Fruit fly (Drosophila melanogaster) whole organism, prepupa: ENCODE measurements around the gene CG31643.

Source experiments
- Blimp-1 ChIP-seq: fragments of 200-800 bp; sonication (Bioruptor generic); optimal IDR thresholded peaks from 3 replicates; lab custom pipeline; 2017; ENCODE audit warnings: missing biosample characterization, missing genetic modification characterization, mild to moderate bottlenecking, moderate library complexity, missing genetic modification reagents
- CG11762 ChIP-seq: fragments of 200-800 bp; sonication (Bioruptor generic); optimal IDR thresholded peaks from 3 replicates; lab custom pipeline; 2016; ENCODE audit warnings: missing biosample characterization, missing genetic modification characterization; ENCODE audit not compliant: insufficient read depth
- CG15336 ChIP-seq: fragments of 200-800 bp; sonication (Bioruptor generic); IDR thresholded peaks from 2 replicates; pipeline ENCODE4 v1.3.6; 2022; ENCODE audit warnings: missing biosample characterization, missing genetic modification characterization
- CG1621 ChIP-seq: fragments of 200-800 bp; sonication (Bioruptor generic); optimal IDR thresholded peaks from 3 replicates; lab custom pipeline; 2018; ENCODE audit warnings: missing biosample characterization, mild to moderate bottlenecking, missing genetic modification characterization
- CG16779 ChIP-seq: fragments of 200-800 bp; sonication (Bioruptor generic); optimal IDR thresholded peaks from 3 replicates; lab custom pipeline; 2017; ENCODE audit warnings: missing biosample characterization, mild to moderate bottlenecking, missing genetic modification characterization
- CG3032 ChIP-seq: fragments of 200-800 bp; optimal IDR thresholded peaks from 2 replicates; lab custom pipeline; 2019; ENCODE audit warnings: missing biosample characterization, mild to moderate bottlenecking, missing genetic modification characterization, moderate library complexity
- CG32006 ChIP-seq: fragments of 200-800 bp; sonication (Bioruptor generic); optimal IDR thresholded peaks from 3 replicates; lab custom pipeline; 2017; ENCODE audit warnings: missing biosample characterization, mild to moderate bottlenecking, missing genetic modification characterization
- CG3919 ChIP-seq: fragments of 200-800 bp; sonication (Bioruptor generic); optimal IDR thresholded peaks from 3 replicates; lab custom pipeline; 2016; ENCODE audit warnings: missing biosample characterization, missing genetic modification characterization
- CG6163 ChIP-seq: fragments of 200-800 bp; sonication (Bioruptor generic); IDR thresholded peaks from 3 replicates; pipeline ENCODE4 v1.3.6; 2022; ENCODE audit warnings: missing biosample characterization, missing genetic modification characterization
- CG6276 ChIP-seq: fragments of 200-800 bp; sonication (Bioruptor generic); optimal IDR thresholded peaks from 2 replicates; lab custom pipeline; 2017; ENCODE audit warnings: missing biosample characterization, mild to moderate bottlenecking, missing genetic modification characterization
- CG6792 ChIP-seq: fragments of 200-800 bp; sonication (Bioruptor generic); optimal IDR thresholded peaks from 3 replicates; lab custom pipeline; 2016; ENCODE audit warnings: missing biosample characterization, missing genetic modification characterization
- CG6854 ChIP-seq: fragments of 200-800 bp; sonication (Bioruptor generic); optimal IDR thresholded peaks from 2 replicates; lab custom pipeline; 2017; ENCODE audit warnings: missing biosample characterization, mild to moderate bottlenecking, missing genetic modification characterization
- CG7368 ChIP-seq: fragments of 200-800 bp; sonication (Bioruptor generic); optimal IDR thresholded peaks from 3 replicates; lab custom pipeline; 2016; ENCODE audit warnings: missing biosample characterization, missing genetic modification characterization
- CG8632 ChIP-seq: fragments of 200-800 bp; sonication (Bioruptor generic); optimal IDR thresholded peaks from 3 replicates; lab custom pipeline; 2016; ENCODE audit warnings: missing biosample characterization, missing genetic modification characterization
- CG9139 ChIP-seq: fragments of 200-800 bp; sonication (Bioruptor generic); optimal IDR thresholded peaks from 3 replicates; lab custom pipeline; 2017; ENCODE audit warnings: missing biosample characterization, mild to moderate bottlenecking, missing genetic modification characterization
- Eip75B ChIP-seq: fragments of 200-800 bp; sonication (Bioruptor generic); optimal IDR thresholded peaks from 3 replicates; lab custom pipeline; 2016; ENCODE audit warnings: missing biosample characterization, missing genetic modification characterization
- Eip78C ChIP-seq: fragments of 200-800 bp; sonication (Bioruptor generic); peaks from one replicate; lab custom pipeline; 2016; ENCODE audit warnings: missing biosample characterization, missing genetic modification characterization
- Eip93F ChIP-seq: fragments of 200-800 bp; sonication (Bioruptor generic); optimal IDR thresholded peaks from 2 replicates; lab custom pipeline; 2016; ENCODE audit warnings: missing biosample characterization, mild to moderate bottlenecking, missing genetic modification characterization
- Ets96B ChIP-seq: fragments of 200-800 bp; optimal IDR thresholded peaks from 2 replicates; lab custom pipeline; 2019; ENCODE audit warnings: missing biosample characterization, mild to moderate bottlenecking, missing genetic modification characterization, moderate library complexity
- Gug ChIP-seq: fragments of 200-800 bp; sonication (Bioruptor generic); IDR thresholded peaks from 2 replicates; pipeline ENCODE4 v1.3.6; 2022; ENCODE audit warnings: missing biosample characterization, missing genetic modification characterization
- Hr38 ChIP-seq: sonication (Bioruptor generic); optimal IDR thresholded peaks from 2 replicates; lab custom pipeline; 2016; ENCODE audit warnings: missing biosample characterization, missing genetic modification characterization
- Hr39 ChIP-seq: fragments of 200-800 bp; sonication (Bioruptor generic); optimal IDR thresholded peaks from 2 replicates; lab custom pipeline; 2016; ENCODE audit warnings: missing biosample characterization, missing genetic modification characterization
- Hr4 ChIP-seq: fragments of 200-800 bp; sonication (Bioruptor generic); optimal IDR thresholded peaks from 3 replicates; lab custom pipeline; 2016; ENCODE audit warnings: missing biosample characterization, missing genetic modification characterization
- Lpt ChIP-seq: fragments of 200-800 bp; sonication (Bioruptor generic); optimal IDR thresholded peaks from 3 replicates; lab custom pipeline; 2016; ENCODE audit warnings: missing biosample characterization, missing genetic modification characterization
- Met ChIP-seq: fragments of 200-800 bp; sonication (Bioruptor generic); optimal IDR thresholded peaks from 3 replicates; lab custom pipeline; 2016; ENCODE audit warnings: missing biosample characterization, missing genetic modification characterization
- OdsH ChIP-seq: fragments of 200-800 bp; sonication (Bioruptor generic); optimal IDR thresholded peaks from 3 replicates; lab custom pipeline; 2016; ENCODE audit warnings: missing biosample characterization, missing genetic modification characterization
- Smox ChIP-seq: fragments of 200-800 bp; sonication (Bioruptor generic); optimal IDR thresholded peaks from 3 replicates; lab custom pipeline; 2016; ENCODE audit warnings: missing biosample characterization, missing genetic modification characterization
- Sox102F ChIP-seq: fragments of 200-800 bp; sonication (Bioruptor generic); optimal IDR thresholded peaks from 2 replicates; lab custom pipeline; 2016; ENCODE audit warnings: missing biosample characterization, mild to moderate bottlenecking, missing genetic modification characterization
- Sox14 ChIP-seq: fragments of 200-800 bp; sonication (Bioruptor generic); optimal IDR thresholded peaks from 3 replicates; lab custom pipeline; 2016; ENCODE audit warnings: missing biosample characterization, missing genetic modification characterization
- Sox15 ChIP-seq: fragments of 200-800 bp; sonication (Bioruptor generic); optimal IDR thresholded peaks from 3 replicates; lab custom pipeline; 2016; ENCODE audit warnings: missing biosample characterization, missing genetic modification characterization
- acj6 ChIP-seq: fragments of 200-800 bp; sonication (Bioruptor generic); optimal IDR thresholded peaks from 3 replicates; lab custom pipeline; 2016; ENCODE audit warnings: missing biosample characterization, missing genetic modification characterization
- dac ChIP-seq: fragments of 200-800 bp; sonication (Bioruptor generic); optimal IDR thresholded peaks from 2 replicates; lab custom pipeline; 2017; ENCODE audit warnings: missing biosample characterization, mild to moderate bottlenecking, missing genetic modification characterization
- esn ChIP-seq: fragments of 200-800 bp; sonication (Bioruptor generic); optimal IDR thresholded peaks from 2 replicates; lab custom pipeline; 2016; ENCODE audit warnings: missing biosample characterization, mild to moderate bottlenecking, missing genetic modification characterization, moderate library complexity
- fd59A ChIP-seq: fragments of 200-800 bp; sonication (Bioruptor generic); optimal IDR thresholded peaks from 2 replicates; lab custom pipeline; 2017; ENCODE audit warnings: missing biosample characterization, mild to moderate bottlenecking, missing genetic modification characterization, missing genetic modification reagents
- fd85E ChIP-seq: fragments of 200-800 bp; sonication (Bioruptor generic); optimal IDR thresholded peaks from 3 replicates; lab custom pipeline; 2016; ENCODE audit warnings: missing biosample characterization, missing genetic modification characterization
- fkh ChIP-seq: fragments of 200-800 bp; sonication (Bioruptor generic); optimal IDR thresholded peaks from 3 replicates; lab custom pipeline; 2017; ENCODE audit warnings: missing biosample characterization, mild to moderate bottlenecking, missing genetic modification characterization, moderate library complexity
- lz ChIP-seq: fragments of 200-800 bp; sonication (Bioruptor generic); optimal IDR thresholded peaks from 3 replicates; lab custom pipeline; 2016; ENCODE audit warnings: missing biosample characterization, missing genetic modification characterization
- net ChIP-seq: fragments of 200-800 bp; sonication (Bioruptor generic); optimal IDR thresholded peaks from 3 replicates; lab custom pipeline; 2016; ENCODE audit warnings: missing biosample characterization, missing genetic modification characterization
- pdm3 ChIP-seq: fragments of 200-800 bp; sonication (Bioruptor generic); optimal IDR thresholded peaks from 3 replicates; lab custom pipeline; 2016; ENCODE audit warnings: missing biosample characterization, missing genetic modification characterization
- salr ChIP-seq, 2 experiments: fragments of 200-800 bp; sonication (Bioruptor generic); optimal IDR thresholded peaks; 3 replicates each; lab custom pipeline; 2016 to 2018; ENCODE audit warnings: missing biosample characterization in 2 of 2, missing genetic modification characterization in 2 of 2, mild to moderate bottlenecking in 1 of 2
- svp ChIP-seq: fragments of 200-800 bp; sonication (Bioruptor generic); peaks from one replicate; lab custom pipeline; 2016; ENCODE audit warnings: missing biosample characterization, missing genetic modification characterization
- topi ChIP-seq: fragments of 200-800 bp; sonication (Bioruptor generic); optimal IDR thresholded peaks from 3 replicates; lab custom pipeline; 2016; ENCODE audit warnings: missing biosample characterization, missing genetic modification characterization
- vri ChIP-seq: fragments of 200-800 bp; sonication (Bioruptor generic); optimal IDR thresholded peaks from 3 replicates; lab custom pipeline; 2016; ENCODE audit warnings: missing biosample characterization, mild to moderate bottlenecking, missing genetic modification characterization

The CG31643 gene

dm6 chr2L:6065823-6066222, 27.9 kb downstream of the CG31643 start, which contains the start of the genes Fbw5 and CG9147 (continued):
- peak; percentile 100 for TF ChIP-seq topi (GFP tag; lab: Kevin White, UChicago)
- TF ChIP-seq CG8632, result peak; percentile 100
- peak; percentile 99 for TF ChIP-seq Sox15
- TF ChIP-seq Sox14 (GFP tag; lab: Kevin White, UChicago), result peak; percentile 100
- peak; percentile 99 for TF ChIP-seq CG3032 (tag; lab: Kevin White, UChicago)
- TF ChIP-seq pdm3, result peak; percentile 100
- TF ChIP-seq Hr38 (GFP tag; lab: Kevin White, UChicago), result peak; percentile 94
- peak; percentile 99 for TF ChIP-seq CG16779 (tag; lab: Kevin White, UChicago)
- TF ChIP-seq CG6276 (GFP tag; lab: Kevin White, UChicago), result peak; percentile 99
- TF ChIP-seq Met (GFP tag; lab: Kevin White, UChicago), result peak; percentile 100
- TF ChIP-seq svp (GFP tag; lab: Kevin White, UChicago), result peak; percentile 100
- TF ChIP-seq Sox102F (GFP tag; lab: Kevin White, UChicago), result peak; percentile 100
- peak; percentile 100 for TF ChIP-seq Ets96B (tag; lab: Kevin White, UChicago)
- peak; percentile 100 for TF ChIP-seq Smox (GFP tag; lab: Kevin White, UChicago)
- peak; percentile 100 for TF ChIP-seq OdsH
- peak; percentile 100 for TF ChIP-seq CG3919 (GFP tag; lab: Kevin White, UChicago)

- TF ChIP-seq Eip78C (GFP tag; lab: Kevin White, UChicago), result peak; percentile 61
- TF ChIP-seq CG6792 (GFP tag; lab: Kevin White, UChicago), result no peak
- TF ChIP-seq esn (GFP tag; lab: Kevin White, UChicago), result peak; percentile 9
Observed at dm6 chr2L:6068544-6069251, 30.8 kb downstream of the CG31643 start, which contains the start of the genes CG9150 and Pfdn1. TSS of gene CG9150 (minus strand) at chr2L:6068594. TSS of gene Pfdn1 (plus strand) at chr2L:6069079.

dm6 chr2L:6070656-6071231, 32.8 kb downstream of the CG31643 start, which contains the start of the genes CG9154 and Kr-h2:
TSS of gene CG9154 (minus strand) at chr2L:6070686.
TSS of gene Kr-h2 (plus strand) at chr2L:6070990.
- TF ChIP-seq CG32006 (GFP tag; lab: Kevin White, UChicago), result peak; percentile 54
- TF ChIP-seq acj6 (GFP tag; lab: Kevin White, UChicago), result no peak
- no peak for TF ChIP-seq OdsH
- TF ChIP-seq CG6276 (GFP tag; lab: Kevin White, UChicago), result peak; percentile 63
- no peak; the same call in 1 of the 2 replicates for TF ChIP-seq CG15336
- TF ChIP-seq Smox (GFP tag; lab: Kevin White, UChicago), result no peak
- TF ChIP-seq CG6854 (GFP tag; lab: Kevin White, UChicago), result peak; percentile 21
- TF ChIP-seq Hr39 (GFP tag; lab: Kevin White, UChicago), result no peak
- no peak for TF ChIP-seq dac (GFP tag; lab: Kevin White, UChicago)
- TF ChIP-seq Lpt, result no peak
- no peak for TF ChIP-seq Eip75B (GFP tag; lab: Kevin White, UChicago)
- no peak for TF ChIP-seq fd59A
- TF ChIP-seq Blimp-1 (GFP tag; lab: Kevin White, UChicago), result peak; percentile 27
- peak; percentile 59; the same call in 1 of the 2 replicates for TF ChIP-seq Gug (GFP tag; lab: Robert Waterston, UW)
- TF ChIP-seq Sox102F (GFP tag; lab: Kevin White, UChicago), result no peak
- TF ChIP-seq pdm3, result no peak
- TF ChIP-seq CG6163 (GFP tag; lab: Robert Waterston, UW), result 0 out of 3 replicates have a peak, but pooled peaks have one; percentile 26
- TF ChIP-seq CG11762 (GFP tag; lab: Kevin White, UChicago), result no peak
- peak; percentile 68 for TF ChIP-seq esn (GFP tag; lab: Kevin White, UChicago)
- TF ChIP-seq Sox14 (GFP tag; lab: Kevin White, UChicago), result peak; percentile 57
- TF ChIP-seq fkh, result peak; percentile 48
- no peak for TF ChIP-seq CG1621 (tag; lab: Kevin White, UChicago)
- TF ChIP-seq CG6792 (GFP tag; lab: Kevin White, UChicago), result no peak
- peak; percentile 29 for TF ChIP-seq CG7368
- TF ChIP-seq Hr38 (GFP tag; lab: Kevin White, UChicago), result no peak
- no peak for TF ChIP-seq salr (GFP tag; optimal IDR thresholded peaks at IDR 0.05; lab: Kevin White, UChicago)
- TF ChIP-seq Sox15, result no peak
- no peak for TF ChIP-seq CG3919 (GFP tag; lab: Kevin White, UChicago)
- TF ChIP-seq lz (GFP tag; lab: Kevin White, UChicago), result peak; percentile 48
- TF ChIP-seq topi (GFP tag; lab: Kevin White, UChicago), result peak; percentile 53
- no peak for TF ChIP-seq net
- no peak for TF ChIP-seq Eip93F (GFP tag; lab: Kevin White, UChicago)
- no peak for TF ChIP-seq CG9139 (GFP tag; lab: Kevin White, UChicago)
- peak; percentile 56 for TF ChIP-seq Met (GFP tag; lab: Kevin White, UChicago)
- TF ChIP-seq Hr4, result no peak
- TF ChIP-seq Eip78C (GFP tag; lab: Kevin White, UChicago), result peak; percentile 66
- no peak for TF ChIP-seq vri (GFP tag; lab: Kevin White, UChicago)
- TF ChIP-seq fd85E (GFP tag; lab: Kevin White, UChicago), result no peak
